Worm (Caenorhabditis elegans) whole organism, L1 larva: Measurements from ENCODE around the gene his-35.

Source experiments
- C16A3.4 ChIP-seq: fragments of 150-350 bp; optimal IDR thresholded peaks from 2 replicates; lab custom pipeline; 2014; ENCODE audit warnings: missing biosample characterization, missing genetic modification characterization
- ceh-63 ChIP-seq: fragments of 200-800 bp; sonication (Bioruptor generic); optimal IDR thresholded peaks from 2 replicates; lab custom pipeline; 2018; ENCODE audit warnings: mild to moderate bottlenecking, missing genetic modification characterization, missing compliant biosample characterization
- ceh-88 ChIP-seq: fragments of 200-800 bp; sonication (Bioruptor generic); IDR thresholded peaks from 2 replicates; pipeline ENCODE4 v1.3.6; 2022; ENCODE audit warnings: missing genetic modification characterization, missing compliant biosample characterization
- ceh-90 ChIP-seq: sonication (generic microtip); optimal IDR thresholded peaks from 2 replicates; lab custom pipeline; 2016; ENCODE audit warnings: missing genetic modification characterization, missing compliant biosample characterization
- ces-1 ChIP-seq: fragments of 150-350 bp; optimal IDR thresholded peaks from 2 replicates; lab custom pipeline; 2014; ENCODE audit warnings: missing biosample characterization, missing genetic modification reagents, missing genetic modification characterization
- dpl-1 ChIP-seq, 3 experiments: fragments of 150-350 bp in 2 of 3; sonication (generic microtip) in 1 of 3; optimal IDR thresholded peaks; 2 replicates each; lab custom pipeline; 2014 to 2017; ENCODE audit warnings: missing biosample characterization in 3 of 3, missing genetic modification characterization in 3 of 3, missing genetic modification reagents in 3 of 3
- dsc-1 ChIP-seq: sonication (generic microtip); optimal IDR thresholded peaks from 2 replicates; lab custom pipeline; 2016; ENCODE audit warnings: mild to moderate bottlenecking, missing genetic modification characterization, missing compliant biosample characterization
- efl-1 ChIP-seq, 4 experiments: fragments of 150-350 bp; optimal IDR thresholded peaks in 3 of 4; peaks in 1 of 4; 1 replicate in 1 of 4; 2 replicates in 3 of 4; lab custom pipeline; 2014; ENCODE audit warnings: missing biosample characterization in 2 of 4, missing genetic modification characterization in 2 of 4, missing genetic modification reagents in 2 of 4
- egl-13 ChIP-seq: sonication (generic microtip); optimal IDR thresholded peaks from 2 replicates; lab custom pipeline; 2016; ENCODE audit warnings: missing genotype, missing genetic modification reagents, missing genetic modification characterization, missing compliant biosample characterization
- egl-27 ChIP-seq, 2 experiments: fragments of 150-350 bp in 1 of 2; sonication (generic microtip); optimal IDR thresholded peaks; 3 replicates each; lab custom pipeline; 2017 to 2018; ENCODE audit warnings: missing biosample characterization in 2 of 2, missing genetic modification characterization in 2 of 2, missing genetic modification reagents in 2 of 2
- elt-2 ChIP-seq: sonication (generic microtip); optimal IDR thresholded peaks from 2 replicates; lab custom pipeline; 2016; ENCODE audit warnings: missing genetic modification characterization, mild to moderate bottlenecking, inconsistent platforms, missing compliant biosample characterization, missing genetic modification reagents
- fkh-4 ChIP-seq: sonication (generic microtip); optimal IDR thresholded peaks from 2 replicates; lab custom pipeline; 2016; ENCODE audit warnings: missing compliant biosample characterization, missing genetic modification characterization, borderline replicate concordance
- fkh-8 ChIP-seq: sonication (generic microtip); optimal IDR thresholded peaks from 2 replicates; lab custom pipeline; 2016; ENCODE audit warnings: mild to moderate bottlenecking, missing genetic modification characterization, missing compliant biosample characterization
- hlh-17 ChIP-seq: fragments of 200-800 bp; sonication (Bioruptor generic); optimal IDR thresholded peaks from 2 replicates; lab custom pipeline; 2018; ENCODE audit warnings: missing genetic modification characterization, mild to moderate bottlenecking, missing compliant biosample characterization, moderate library complexity, borderline replicate concordance
- irx-1 ChIP-seq: sonication (generic microtip); optimal IDR thresholded peaks from 2 replicates; lab custom pipeline; 2016; ENCODE audit warnings: missing genetic modification characterization, missing compliant biosample characterization
- lin-13 ChIP-seq: fragments of 150-350 bp; optimal IDR thresholded peaks from 2 replicates; lab custom pipeline; 2014; ENCODE audit warnings: missing biosample characterization, missing genetic modification reagents, missing genetic modification characterization
- lin-14 ChIP-seq: fragments of 200-800 bp; sonication (Bioruptor generic); optimal IDR thresholded peaks from 2 replicates; lab custom pipeline; 2018; ENCODE audit warnings: mild to moderate bottlenecking, missing genetic modification characterization, moderate library complexity, missing compliant biosample characterization
- lin-35 ChIP-seq, 2 experiments: fragments of 150-350 bp; optimal IDR thresholded peaks; 2 replicates each; lab custom pipeline; 2014; ENCODE audit warnings: missing biosample characterization in 2 of 2, missing genetic modification characterization in 2 of 2, missing genetic modification reagents in 2 of 2
- lin-39 ChIP-seq: fragments of 150-350 bp; optimal IDR thresholded peaks from 2 replicates; lab custom pipeline; 2014; ENCODE audit warnings: missing biosample characterization, missing genetic modification reagents, missing genetic modification characterization
- lir-3 ChIP-seq: sonication (generic microtip); optimal IDR thresholded peaks from 2 replicates; lab custom pipeline; 2016; ENCODE audit warnings: mild to moderate bottlenecking, missing genetic modification characterization, moderate library complexity, missing compliant biosample characterization; ENCODE audit not compliant: poor library complexity
- lsy-2 ChIP-seq, 2 experiments: fragments of 150-350 bp; optimal IDR thresholded peaks; 2 replicates each; lab custom pipeline; 2014; ENCODE audit warnings: missing biosample characterization in 2 of 2, missing genetic modification characterization in 2 of 2
- mab-9 ChIP-seq: fragments of 200-800 bp; sonication (Bioruptor generic); IDR thresholded peaks from 2 replicates; pipeline ENCODE4 v1.3.6; 2022; ENCODE audit warnings: missing genetic modification reagents, missing genetic modification characterization, missing compliant biosample characterization
- mep-1 ChIP-seq: fragments of 150-350 bp; optimal IDR thresholded peaks from 2 replicates; lab custom pipeline; 2014; ENCODE audit warnings: missing biosample characterization, missing genetic modification characterization
- nhr-19 ChIP-seq: fragments of 200-800 bp; sonication (Bioruptor generic); conservative IDR thresholded peaks from 2 replicates; pipeline ENCODE4 v1.3.6; 2022; ENCODE audit warnings: missing genetic modification characterization, missing compliant biosample characterization
- nhr-20 ChIP-seq: sonication (generic microtip); optimal IDR thresholded peaks from 2 replicates; lab custom pipeline; 2016; ENCODE audit warnings: mild to moderate bottlenecking, missing genetic modification characterization, missing compliant biosample characterization
- nhr-28 ChIP-seq: fragments of 150-350 bp; optimal IDR thresholded peaks from 2 replicates; lab custom pipeline; 2014; ENCODE audit warnings: missing biosample characterization, missing genetic modification characterization
- nhr-47 ChIP-seq: sonication (generic microtip); optimal IDR thresholded peaks from 2 replicates; lab custom pipeline; 2016; ENCODE audit warnings: mild to moderate bottlenecking, missing genetic modification characterization, moderate library complexity, missing compliant biosample characterization
- nhr-71 ChIP-seq: sonication (generic microtip); optimal IDR thresholded peaks from 2 replicates; lab custom pipeline; 2016; ENCODE audit warnings: mild to moderate bottlenecking, missing genetic modification characterization, moderate library complexity, missing compliant biosample characterization
- nhr-85 ChIP-seq: sonication (generic microtip); peaks from one replicate; lab custom pipeline; 2016; ENCODE audit warnings: missing genetic modification characterization, inconsistent platforms, missing compliant biosample characterization
- nhr-90 ChIP-seq: sonication (generic microtip); optimal IDR thresholded peaks from 2 replicates; lab custom pipeline; 2016; ENCODE audit warnings: mild to moderate bottlenecking, missing genetic modification characterization, missing compliant biosample characterization; ENCODE audit not compliant: poor library complexity
- pax-3 ChIP-seq: fragments of 200-800 bp; sonication (Bioruptor generic); optimal IDR thresholded peaks from 2 replicates; lab custom pipeline; 2018; ENCODE audit warnings: mild to moderate bottlenecking, missing genetic modification characterization, moderate library complexity, missing compliant biosample characterization
- rnt-1 ChIP-seq: sonication (generic microtip); optimal IDR thresholded peaks from 2 replicates; lab custom pipeline; 2016; ENCODE audit warnings: mild to moderate bottlenecking, missing genetic modification characterization, moderate library complexity, missing compliant biosample characterization
- skn-1 ChIP-seq: fragments of 150-350 bp; optimal IDR thresholded peaks from 2 replicates; lab custom pipeline; 2014; ENCODE audit warnings: missing biosample characterization, missing genetic modification characterization
- snpc-4 ChIP-seq: fragments of 150-350 bp; optimal IDR thresholded peaks from 2 replicates; lab custom pipeline; 2014; ENCODE audit warnings: missing biosample characterization, missing genetic modification characterization
- snu-23 ChIP-seq: sonication (generic microtip); optimal IDR thresholded peaks from 2 replicates; lab custom pipeline; 2016; ENCODE audit warnings: missing genetic modification characterization, missing compliant biosample characterization
- sox-4 ChIP-seq: sonication (generic microtip); optimal IDR thresholded peaks from 2 replicates; lab custom pipeline; 2016; ENCODE audit warnings: missing genetic modification characterization, missing compliant biosample characterization
- swsn-7 ChIP-seq: sonication (generic microtip); optimal IDR thresholded peaks from 2 replicates; lab custom pipeline; 2016; ENCODE audit warnings: missing genetic modification characterization, missing compliant biosample characterization
- tlp-1 ChIP-seq: fragments of 150-350 bp; optimal IDR thresholded peaks from 2 replicates; lab custom pipeline; 2014; ENCODE audit warnings: missing biosample characterization, missing genetic modification characterization
- unc-130 ChIP-seq: fragments of 150-350 bp; optimal IDR thresholded peaks from 2 replicates; lab custom pipeline; 2017; ENCODE audit warnings: missing biosample characterization, missing genetic modification characterization, inconsistent platforms
- unc-62 ChIP-seq: fragments of 150-350 bp; optimal IDR thresholded peaks from 2 replicates; lab custom pipeline; 2014; ENCODE audit warnings: missing biosample characterization, missing genetic modification reagents, missing genetic modification characterization
- unc-86 ChIP-seq: sonication (generic microtip); optimal IDR thresholded peaks from 2 replicates; lab custom pipeline; 2016; ENCODE audit warnings: missing genetic modification characterization, missing compliant biosample characterization
- xbp-1 ChIP-seq: sonication (generic microtip); optimal IDR thresholded peaks from 2 replicates; lab custom pipeline; 2016; ENCODE audit warnings: missing genetic modification characterization, missing compliant biosample characterization
- ztf-11 ChIP-seq, 2 experiments: sonication (generic microtip); optimal IDR thresholded peaks; 2 replicates each; lab custom pipeline; 2016 to 2017; ENCODE audit warnings: missing genetic modification characterization in 2 of 2, missing biosample characterization in 1 of 2, missing compliant biosample characterization in 1 of 2

Gene his-35

DNA sequence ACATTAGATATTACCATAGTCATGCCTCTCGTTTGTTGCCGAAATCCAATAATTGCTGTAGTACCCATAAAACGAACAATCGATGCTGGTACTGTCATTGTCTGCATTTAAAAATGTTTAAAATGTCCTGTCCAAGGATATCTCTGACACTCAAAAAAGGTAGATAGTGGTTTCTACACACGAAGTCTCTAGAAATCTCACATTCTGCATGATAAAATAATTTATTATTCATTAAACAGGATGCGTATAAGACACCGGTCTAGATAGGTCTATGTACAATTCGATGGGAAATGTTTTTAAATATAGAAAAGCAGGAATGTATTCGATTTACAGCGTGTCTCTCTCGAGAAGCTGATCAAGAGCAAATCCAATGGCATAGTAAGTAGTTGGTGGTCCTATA, 5.5 kb downstream of the his-35 start, which contains the start of gene C50F4.12:
Gene C50F4.12, minus strand, starts transcription at position 101 of the 400 bp plus-strand sequence.
- TF ChIP-seq nhr-28 (tag; lab: Kevin White, UChicago) = no peak
- TF ChIP-seq, all 84 proteins: peak for 0

DNA sequence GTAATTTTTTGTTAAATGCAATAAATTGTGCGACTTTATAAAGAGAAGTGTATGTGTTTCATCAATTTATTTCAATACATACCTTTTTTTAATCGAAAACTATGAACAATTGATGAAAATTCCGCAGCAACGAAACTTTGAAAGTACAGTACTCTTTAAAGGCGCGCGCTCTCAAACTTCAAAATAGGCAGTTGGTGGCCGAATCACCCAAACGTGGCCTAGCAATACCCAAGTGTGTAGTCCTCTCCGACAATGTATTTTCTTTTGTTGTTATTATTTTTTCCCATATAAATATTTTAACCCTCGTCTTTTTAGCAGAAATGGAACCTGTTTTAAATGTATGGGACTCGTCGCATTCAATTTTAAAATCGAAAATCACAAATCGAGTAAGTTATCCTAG, 8.6 kb downstream of the his-35 start, which contains the start of gene C50F4.4:
Gene C50F4.4, plus strand, starts transcription at position 267 of the 400 bp plus-strand sequence.
- peak; percentile 63 for TF ChIP-seq nhr-85
- peak; percentile 50 for TF ChIP-seq lin-14 (GFP tag; lab: Kevin White, UChicago)
- peak; percentile 62 for TF ChIP-seq xbp-1 (tag; lab: Kevin White, UChicago)
- peak; percentile 70 for TF ChIP-seq irx-1 (tag; lab: Kevin White, UChicago)
- no peak for TF ChIP-seq hlh-17
- TF ChIP-seq lin-39 (tag; lab: Kevin White, UChicago) = peak; percentile 7
- TF ChIP-seq ceh-88 = no peak
- peak; percentile 42; the same call in 1 of the 2 replicates for TF ChIP-seq nhr-19 (GFP tag; lab: Robert Waterston, UW)
- no peak for TF ChIP-seq elt-2
- TF ChIP-seq egl-13 (tag; lab: Kevin White, UChicago) = peak; percentile 36
- no peak for TF ChIP-seq tlp-1
- TF ChIP-seq C16A3.4 = no peak
- TF ChIP-seq lir-3 (tag; lab: Kevin White, UChicago) = peak; percentile 77
- TF ChIP-seq lsy-2 (tag; optimal IDR thresholded peaks at IDR 0.05; lab: Kevin White, UChicago) = peak in 1 of 2 experiments; percentile 61
- TF ChIP-seq efl-1 (optimal IDR thresholded peaks at IDR 0.05; lab: Kevin White, UChicago) = peak; percentile 32 to 56
- TF ChIP-seq efl-1 (GFP tag; optimal IDR thresholded peaks at IDR 0.05 in 1 of 2; lab: Kevin White, UChicago) = peak; percentile 49 to 94
- peak; percentile 15 for TF ChIP-seq fkh-8 (tag; lab: Kevin White, UChicago)
- TF ChIP-seq pax-3 (tag; lab: Kevin White, UChicago) = peak; percentile 32
- TF ChIP-seq snu-23 = peak; percentile 55
- TF ChIP-seq egl-27 (tag; optimal IDR thresholded peaks at IDR 0.05; lab: Kevin White, UChicago) = no peak
- peak; percentile 53 for TF ChIP-seq nhr-20 (tag; lab: Kevin White, UChicago)
- peak; percentile 46 for TF ChIP-seq unc-130 (tag; lab: Kevin White, UChicago)
- TF ChIP-seq dpl-1 (GFP tag; optimal IDR thresholded peaks at IDR 0.05; lab: Kevin White, UChicago) = peak; percentile 20 to 65 (median 38)
- peak; percentile 61 for TF ChIP-seq dsc-1 (tag; lab: Kevin White, UChicago)
- peak; percentile 29 to 33 for TF ChIP-seq lin-35 (GFP tag; optimal IDR thresholded peaks at IDR 0.05; lab: Kevin White, UChicago)
- peak; percentile 72 for TF ChIP-seq sox-4 (tag; lab: Kevin White, UChicago)
- no peak for TF ChIP-seq unc-62 (GFP tag; lab: Kevin White, UChicago)
- no peak for TF ChIP-seq snpc-4 (tag; lab: Kevin White, UChicago)
- TF ChIP-seq mab-9 = 0 out of 2 replicates have a peak, but pooled peaks have one; percentile 49
- TF ChIP-seq ztf-11 (tag; optimal IDR thresholded peaks at IDR 0.05; lab: Kevin White, UChicago) = peak in 1 of 2 experiments; percentile 67
- TF ChIP-seq skn-1 (tag; lab: Kevin White, UChicago) = no peak
- TF ChIP-seq nhr-90 (tag; lab: Kevin White, UChicago) = peak; percentile 71
- TF ChIP-seq ceh-63 (GFP tag; lab: Kevin White, UChicago) = no peak
- TF ChIP-seq nhr-71 (tag; lab: Kevin White, UChicago) = peak; percentile 69
- TF ChIP-seq lin-13 (GFP tag; lab: Kevin White, UChicago) = no peak
- no peak for TF ChIP-seq ces-1 (GFP tag; lab: Kevin White, UChicago)
- peak; percentile 64 for TF ChIP-seq fkh-4 (tag; lab: Kevin White, UChicago)
- TF ChIP-seq rnt-1 (tag; lab: Kevin White, UChicago) = peak; percentile 93
- TF ChIP-seq unc-86 = peak; percentile 15
- peak; percentile 67 for TF ChIP-seq nhr-47 (tag; lab: Kevin White, UChicago)
- peak; percentile 12 for TF ChIP-seq mep-1 (tag; lab: Kevin White, UChicago)
- peak; percentile 74 for TF ChIP-seq ceh-90 (tag; lab: Kevin White, UChicago)
- TF ChIP-seq swsn-7 = peak; percentile 59
